Fruit fly (Drosophila melanogaster): ENCODE data around the gene CG34150.

CG34150 gene

DNA sequence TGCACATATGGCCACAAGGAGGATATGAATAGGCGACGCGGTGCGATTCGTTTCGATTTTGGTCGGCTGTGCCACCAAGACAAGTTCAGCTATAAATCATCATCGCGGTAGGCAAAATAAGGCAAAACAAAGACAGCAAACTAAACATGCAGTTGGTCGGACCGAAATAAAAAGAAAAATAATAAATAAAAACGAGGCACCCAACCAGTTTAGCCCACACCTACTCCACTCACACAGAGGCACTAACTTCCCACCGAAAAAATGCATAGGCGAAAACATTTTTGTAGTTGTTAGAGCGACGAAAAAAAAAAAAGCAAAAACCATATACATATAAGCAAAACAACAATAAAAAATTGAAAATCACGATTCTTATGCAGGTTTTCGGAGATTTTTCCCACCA lies 47.4 kb upstream of the CG34150 start:
- TF ChIP-seq nom (GFP tag; optimal IDR thresholded peaks at IDR 0.05): no peak
- TF ChIP-seq sr (GFP tag; IDR thresholded peaks at IDR 0.05): 0 out of 3 replicates have a peak, but pooled peaks have one; percentile 28
- TF ChIP-seq Drgx (GFP tag; IDR thresholded peaks at IDR 0.05): peak; percentile 47; the same call in 1 of the 2 replicates
- no peak for TF ChIP-seq CG14667 (GFP tag; IDR thresholded peaks at IDR 0.05)

DNA sequence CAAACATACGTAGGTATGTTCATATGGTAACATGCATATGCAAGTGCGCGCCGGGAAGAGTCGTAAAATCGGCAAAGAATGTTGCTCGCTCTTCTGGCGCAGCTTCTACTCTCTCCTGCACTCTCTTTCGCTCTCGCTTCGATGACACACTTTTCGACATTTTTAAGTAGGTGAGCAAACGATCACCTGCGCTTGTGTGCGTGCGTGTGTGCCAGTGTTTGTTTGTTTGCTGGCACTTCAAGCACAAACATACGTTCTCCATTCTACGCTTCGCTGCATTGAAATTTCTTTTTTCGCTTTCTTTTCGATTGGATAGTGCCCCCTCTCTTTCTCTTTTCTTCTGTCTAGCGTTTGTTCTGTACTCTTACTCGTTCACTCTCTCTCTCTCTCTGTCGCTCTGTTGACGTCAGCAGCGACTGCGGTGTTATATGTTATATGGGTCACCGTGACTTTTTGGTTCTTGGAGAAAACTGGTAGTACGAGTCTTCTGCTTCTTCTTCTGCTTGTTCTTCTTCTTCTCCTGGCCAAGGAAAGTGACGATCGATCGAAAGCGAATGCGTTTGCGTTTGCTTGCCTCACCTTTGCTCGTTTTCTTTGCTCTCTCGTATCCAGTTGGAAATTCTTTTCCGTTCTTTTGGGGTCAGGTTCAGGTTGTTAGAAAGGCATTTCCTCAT lies 46.3 kb upstream of the CG34150 start:
- no peak for TF ChIP-seq crp (GFP tag; optimal IDR thresholded peaks at IDR 0.05)
- TF ChIP-seq CG11093 (GFP tag; IDR thresholded peaks at IDR 0.05): no peak
- TF ChIP-seq chn (GFP tag; optimal IDR thresholded peaks at IDR 0.05): no peak
- TF ChIP-seq HLH3B (GFP tag; IDR thresholded peaks at IDR 0.05): no peak
- no peak for TF ChIP-seq CG9437 (GFP tag; optimal IDR thresholded peaks at IDR 0.05)
- TF ChIP-seq gro (GFP tag; optimal IDR thresholded peaks at IDR 0.05): no peak
- no peak for TF ChIP-seq fu2 (GFP tag; optimal IDR thresholded peaks at IDR 0.05)
- no peak for TF ChIP-seq jumu (GFP tag; optimal IDR thresholded peaks at IDR 0.05)
- TF ChIP-seq gce (GFP tag; IDR thresholded peaks at IDR 0.05): no peak; the same call in 2 of the 3 replicates
- no peak for TF ChIP-seq Abd-B (GFP tag; optimal IDR thresholded peaks at IDR 0.05)
- TF ChIP-seq bsh (GFP tag; optimal IDR thresholded peaks at IDR 0.05): peak in 1 of 2 experiments; percentile 59
- TF ChIP-seq Deaf1 (tag; optimal IDR thresholded peaks at IDR 0.05): no peak
- no peak for TF ChIP-seq CG31441 (GFP tag; IDR thresholded peaks at IDR 0.05)
- TF ChIP-seq NfI (GFP tag; optimal IDR thresholded peaks at IDR 0.05): no peak
- no peak for TF ChIP-seq CG15479 (GFP tag; optimal IDR thresholded peaks at IDR 0.05)
- TF ChIP-seq grau (tag; optimal IDR thresholded peaks at IDR 0.05): no peak
- TF ChIP-seq CG12155 (GFP tag; optimal IDR thresholded peaks at IDR 0.05): no peak
- peak; percentile 10 for TF ChIP-seq CG1603 (tag; optimal IDR thresholded peaks at IDR 0.05)
- no peak for TF ChIP-seq CG7556 (GFP tag; optimal IDR thresholded peaks at IDR 0.05)
- TF ChIP-seq Lhr (GFP tag; optimal IDR thresholded peaks at IDR 0.05): no peak
- no peak for TF ChIP-seq CG7786 (GFP tag; optimal IDR thresholded peaks at IDR 0.05)
- no peak for TF ChIP-seq Tbp (GFP tag; optimal IDR thresholded peaks at IDR 0.05)
- no peak for TF ChIP-seq sna (GFP tag; IDR thresholded peaks at IDR 0.05; ENCODE audit: partially characterized antibody)
- peak; percentile 7 for TF ChIP-seq CG6813 (GFP tag; optimal IDR thresholded peaks at IDR 0.05)
- TF ChIP-seq zf30C (GFP tag; optimal IDR thresholded peaks at IDR 0.05): no peak
- TF ChIP-seq CG10462 (GFP tag; optimal IDR thresholded peaks at IDR 0.05): no peak
- TF ChIP-seq ken (GFP tag; IDR thresholded peaks at IDR 0.05): no peak
- TF ChIP-seq Ptx1 (GFP tag; IDR thresholded peaks at IDR 0.05): no peak
- TF ChIP-seq Nf-YB (GFP tag; optimal IDR thresholded peaks at IDR 0.05): peak; percentile 58
- no peak for TF ChIP-seq CG8359 (GFP tag; optimal IDR thresholded peaks at IDR 0.05; ENCODE audit: borderline replicate concordance)
- no peak for TF ChIP-seq CG10321 (GFP tag; IDR thresholded peaks at IDR 0.05)
- no peak for TF ChIP-seq Meics (GFP tag; optimal IDR thresholded peaks at IDR 0.05)
- TF ChIP-seq E2f1 (GFP tag; IDR thresholded peaks at IDR 0.05): no peak
- TF ChIP-seq CG9727 (GFP tag; optimal IDR thresholded peaks at IDR 0.05): no peak
- TF ChIP-seq bab2 (GFP tag; optimal IDR thresholded peaks at IDR 0.05): no peak
- no peak for TF ChIP-seq Gsc (GFP tag; IDR thresholded peaks at IDR 0.05)
- TF ChIP-seq unpg (GFP tag; optimal IDR thresholded peaks at IDR 0.05): no peak
- no peak for TF ChIP-seq ase (GFP tag; IDR thresholded peaks at IDR 0.05)
- TF ChIP-seq luna (GFP tag; optimal IDR thresholded peaks at IDR 0.05): no peak
- peak; percentile 21 for TF ChIP-seq CG8388 (GFP tag; optimal IDR thresholded peaks at IDR 0.05)
- TF ChIP-seq CG9932 (GFP tag; IDR thresholded peaks at IDR 0.05): no peak
- no peak for TF ChIP-seq h (optimal IDR thresholded peaks at IDR 0.05)
- peak; percentile 28 for TF ChIP-seq Kr (GFP tag; optimal IDR thresholded peaks at IDR 0.05)
- peak; percentile 56 for TF ChIP-seq CG2202 (tag; optimal IDR thresholded peaks at IDR 0.05)
- no peak for TF ChIP-seq fru (optimal IDR thresholded peaks at IDR 0.05)
- peak; percentile 23 for TF ChIP-seq CG18262 (tag; optimal IDR thresholded peaks at IDR 0.05)

All from whole organism, embryonic.